Fruit fly (Drosophila melanogaster) whole organism, adult: Measurements from ENCODE around the gene neur.

Source experiments
- CG11617 ChIP-seq: fragments of 200-800 bp; sonication (Bioruptor generic); optimal IDR thresholded peaks from 2 replicates; lab custom pipeline; 2017; ENCODE audit warnings: mild to moderate bottlenecking, missing biosample characterization, missing genetic modification reagents, missing genetic modification characterization
- CG12768 ChIP-seq: fragments of 200-800 bp; sonication (Bioruptor generic); optimal IDR thresholded peaks from 2 replicates; lab custom pipeline; 2017; ENCODE audit warnings: missing biosample characterization, missing genetic modification characterization, mild to moderate bottlenecking, moderate library complexity, missing genetic modification reagents
- CG14711 ChIP-seq: fragments of 200-800 bp; sonication (Bioruptor generic); optimal IDR thresholded peaks from 2 replicates; lab custom pipeline; 2018; ENCODE audit warnings: missing biosample characterization, mild to moderate bottlenecking, missing genetic modification characterization, moderate library complexity
- CG1620 ChIP-seq: fragments of 200-800 bp; sonication (Bioruptor generic); optimal IDR thresholded peaks from 2 replicates; lab custom pipeline; 2016; ENCODE audit warnings: missing biosample characterization, missing genetic modification characterization
- CG33017 ChIP-seq: fragments of 200-800 bp; sonication (Bioruptor generic); optimal IDR thresholded peaks from 2 replicates; lab custom pipeline; 2018; ENCODE audit warnings: missing biosample characterization, mild to moderate bottlenecking, missing genetic modification characterization, moderate library complexity
- CG5204 ChIP-seq: fragments of 200-800 bp; sonication (Bioruptor generic); optimal IDR thresholded peaks from 2 replicates; lab custom pipeline; 2016; ENCODE audit warnings: missing biosample characterization, missing genetic modification characterization
- CG7045 ChIP-seq: fragments of 200-800 bp; sonication (Bioruptor generic); optimal IDR thresholded peaks from 2 replicates; lab custom pipeline; 2017; ENCODE audit warnings: missing biosample characterization, mild to moderate bottlenecking, missing genetic modification characterization
- CG7101 ChIP-seq: fragments of 200-800 bp; sonication (Bioruptor generic); optimal IDR thresholded peaks from 2 replicates; lab custom pipeline; 2018; ENCODE audit warnings: missing biosample characterization, mild to moderate bottlenecking, missing genetic modification characterization, moderate library complexity
- Clk ChIP-seq: fragments of 200-800 bp; sonication (Bioruptor generic); optimal IDR thresholded peaks from 2 replicates; lab custom pipeline; 2017; ENCODE audit warnings: missing biosample characterization, missing genetic modification characterization
- Crg-1 ChIP-seq: fragments of 200-800 bp; sonication (Bioruptor generic); optimal IDR thresholded peaks from 2 replicates; lab custom pipeline; 2016; ENCODE audit warnings: missing biosample characterization, missing genetic modification characterization
- Hr96 ChIP-seq: fragments of 200-800 bp; sonication (Bioruptor generic); optimal IDR thresholded peaks from 2 replicates; lab custom pipeline; 2016; ENCODE audit warnings: missing biosample characterization, missing genetic modification characterization
- Mnt ChIP-seq: fragments of 200-800 bp; sonication (Bioruptor generic); optimal IDR thresholded peaks from 2 replicates; lab custom pipeline; 2016; ENCODE audit warnings: missing biosample characterization, mild to moderate bottlenecking, missing genetic modification characterization
- bab1 ChIP-seq: fragments of 200-800 bp; sonication (Bioruptor generic); optimal IDR thresholded peaks from 3 replicates; lab custom pipeline; 2019; ENCODE audit warnings: missing biosample characterization, mild to moderate bottlenecking, missing genetic modification characterization, moderate library complexity
- cic ChIP-seq: fragments of 200-800 bp; sonication (Bioruptor generic); optimal IDR thresholded peaks from 2 replicates; lab custom pipeline; 2017; ENCODE audit warnings: missing biosample characterization, mild to moderate bottlenecking, missing genetic modification characterization, moderate library complexity
- cnc ChIP-seq, 2 experiments: fragments of >200 bp; optimal IDR thresholded peaks; 2 replicates each; lab custom pipeline; 2017
- kay ChIP-seq: fragments of 200-800 bp; sonication (Bioruptor generic); peaks from one replicate; lab custom pipeline; 2016; ENCODE audit warnings: missing biosample characterization, missing genetic modification characterization, borderline replicate concordance
- ovo ChIP-seq: fragments of 200-800 bp; sonication (Bioruptor generic); optimal IDR thresholded peaks from 2 replicates; lab custom pipeline; 2016; ENCODE audit warnings: missing biosample characterization, missing genetic modification characterization
- pad ChIP-seq: fragments of 200-800 bp; sonication (Bioruptor generic); optimal IDR thresholded peaks from 3 replicates; lab custom pipeline; 2017; ENCODE audit warnings: missing biosample characterization, missing genetic modification characterization, mild to moderate bottlenecking, moderate library complexity, missing genetic modification reagents
- tj ChIP-seq: fragments of 200-800 bp; sonication (Bioruptor generic); optimal IDR thresholded peaks from 3 replicates; lab custom pipeline; 2017; ENCODE audit warnings: missing biosample characterization, mild to moderate bottlenecking, missing genetic modification characterization, moderate library complexity
- toe ChIP-seq: fragments of 200-800 bp; sonication (Bioruptor generic); optimal IDR thresholded peaks from 2 replicates; lab custom pipeline; 2016; ENCODE audit warnings: missing biosample characterization, missing genetic modification characterization

Gene neur

dm6 chr3R:9010695-9011094 is 28.6 kb downstream of the neur start:
- TF ChIP-seq CG14711 = no peak
- TF ChIP-seq ovo = no peak
- TF ChIP-seq Clk (GFP tag; lab: Kevin White, UChicago) = peak; percentile 29
- TF ChIP-seq CG12768 (GFP tag; lab: Kevin White, UChicago) = no peak
- no peak for TF ChIP-seq bab1 (GFP tag; lab: Kevin White, UChicago)
- TF ChIP-seq Hr96 (GFP tag; lab: Kevin White, UChicago) = no peak
- no peak for TF ChIP-seq toe
- no peak for TF ChIP-seq kay (GFP tag; lab: Kevin White, UChicago)
- no peak for TF ChIP-seq tj
- peak; percentile 53 for TF ChIP-seq pad (GFP tag; lab: Kevin White, UChicago)
- TF ChIP-seq Crg-1 (GFP tag; lab: Kevin White, UChicago) = peak; percentile 27
- no peak for TF ChIP-seq cnc (optimal IDR thresholded peaks at IDR 0.05; lab: Kevin White, UChicago)
- no peak for TF ChIP-seq CG7101
- TF ChIP-seq CG1620 (GFP tag; lab: Kevin White, UChicago) = peak; percentile 34
- TF ChIP-seq Mnt (GFP tag; lab: Kevin White, UChicago) = peak; percentile 43
- TF ChIP-seq CG5204 (GFP tag; lab: Kevin White, UChicago) = no peak
- TF ChIP-seq CG7045 = no peak
- no peak for TF ChIP-seq CG11617 (GFP tag; lab: Kevin White, UChicago)
- TF ChIP-seq cic (GFP tag; lab: Kevin White, UChicago) = no peak
- TF ChIP-seq CG33017 (tag; lab: Kevin White, UChicago) = no peak

- TF ChIP-seq CG11617 (GFP tag; lab: Kevin White, UChicago) (peak; percentile 10), CG33017 (tag; lab: Kevin White, UChicago) (no peak), bab1 (GFP tag; lab: Kevin White, UChicago) (peak; percentile 35), Crg-1 (GFP tag; lab: Kevin White, UChicago) (no peak), cic (GFP tag; lab: Kevin White, UChicago) (peak; percentile 28), CG5204 (GFP tag; lab: Kevin White, UChicago) (no peak)
These were observed 31.1 kb downstream of the neur start, which contains the start of gene CG11983 for dm6 chr3R:9008202-9008601. Gene CG11983 (plus strand): TSS chr3R:9008321.

dm6 chr3R:9007258-9007657 is 32.0 kb downstream of the neur start:
- TF ChIP-seq bab1 (GFP tag; lab: Kevin White, UChicago) (no peak), Clk (GFP tag; lab: Kevin White, UChicago) (no peak), Crg-1 (GFP tag; lab: Kevin White, UChicago) (no peak), Mnt (GFP tag; lab: Kevin White, UChicago) (no peak), CG12768 (GFP tag; lab: Kevin White, UChicago) (no peak), cnc (optimal IDR thresholded peaks at IDR 0.05; lab: Kevin White, UChicago) (no peak), CG1620 (GFP tag; lab: Kevin White, UChicago) (no peak), CG5204 (GFP tag; lab: Kevin White, UChicago) (no peak), CG7045 (no peak), CG33017 (tag; lab: Kevin White, UChicago) (no peak), toe (no peak), CG14711 (no peak), tj (no peak), CG7101 (no peak), kay (GFP tag; lab: Kevin White, UChicago) (no peak), ovo (no peak), pad (GFP tag; lab: Kevin White, UChicago) (no peak), CG11617 (GFP tag; lab: Kevin White, UChicago) (no peak), cic (GFP tag; lab: Kevin White, UChicago) (no peak)

- TF ChIP-seq bab1 (GFP tag; lab: Kevin White, UChicago) = no peak
- TF ChIP-seq Mnt (GFP tag; lab: Kevin White, UChicago) = peak; percentile 4
These were observed 33.1 kb downstream of the neur start, which contains the start of the genes Prosbeta3 and Iru for dm6 chr3R:9006129-9006528. Gene Prosbeta3 (minus strand): TSS chr3R:9006226. Gene Iru (plus strand): TSS chr3R:9006456.

dm6 chr3R:9003600-9004223 is 35.6 kb downstream of the neur start, which contains the start of the genes CG31100 and CG11980:
Gene CG31100 (minus strand): TSS chr3R:9003650.
Gene CG11980 (plus strand): TSS chr3R:9004017.
- TF ChIP-seq Hr96 (GFP tag; lab: Kevin White, UChicago) (no peak), Mnt (GFP tag; lab: Kevin White, UChicago) (peak; percentile 39), bab1 (GFP tag; lab: Kevin White, UChicago) (peak; percentile 34)

dm6 chr3R:9002542-9002941 is 36.7 kb downstream of the neur start:
- peak; percentile 34 for TF ChIP-seq CG7101
- TF ChIP-seq Mnt (GFP tag; lab: Kevin White, UChicago) = no peak

- TF ChIP-seq ovo = peak; percentile 56
- TF ChIP-seq kay (GFP tag; lab: Kevin White, UChicago) = no peak
These were observed 37.5 kb downstream of the neur start for dm6 chr3R:9001720-9002240.
